Worm (Caenorhabditis elegans) whole organism, L4/young adult: ENCODE data around the gene clec-168.

Experiments used
- W03F9.2 ChIP-seq: fragments of 150-350 bp; optimal IDR thresholded peaks from 2 replicates; lab custom pipeline; 2014; ENCODE audit warnings: missing biosample characterization, missing genetic modification characterization
- dao-5 ChIP-seq: sonication (generic microtip); optimal IDR thresholded peaks from 2 replicates; lab custom pipeline; 2016; ENCODE audit warnings: missing genotype, missing genetic modification characterization, moderate library complexity, missing compliant biosample characterization
- him-1 ChIP-seq: sonication (generic microtip); optimal IDR thresholded peaks from 2 replicates; lab custom pipeline; 2016; ENCODE audit warnings: missing genotype, missing genetic modification reagents, missing genetic modification characterization, missing compliant biosample characterization

Gene clec-168

DNA sequence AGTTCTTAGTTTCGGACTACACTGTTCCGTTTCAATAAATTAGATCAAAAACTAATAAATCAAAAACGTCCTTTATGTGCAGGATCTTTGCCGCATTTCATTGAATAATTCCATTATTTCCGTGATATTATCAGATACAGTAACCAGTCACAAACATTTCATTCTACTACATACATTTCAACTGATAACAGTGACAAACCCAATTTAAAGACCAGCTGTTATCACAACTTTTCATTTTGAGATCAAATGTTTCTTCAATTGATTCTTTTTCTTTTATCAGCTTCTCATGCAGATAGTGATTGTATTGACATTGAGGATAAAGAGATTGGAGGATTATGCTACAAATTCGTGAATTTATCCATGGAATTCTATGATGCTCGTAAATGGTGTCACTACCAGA lies at the start of gene clec-168:
Gene clec-168, plus strand, starts transcription at position 247 of the 400 bp plus-strand sequence.
- TF ChIP-seq him-1 (no peak), dao-5 (tag; lab: Kevin White, UChicago) (no peak), W03F9.2 (no peak)

DNA sequence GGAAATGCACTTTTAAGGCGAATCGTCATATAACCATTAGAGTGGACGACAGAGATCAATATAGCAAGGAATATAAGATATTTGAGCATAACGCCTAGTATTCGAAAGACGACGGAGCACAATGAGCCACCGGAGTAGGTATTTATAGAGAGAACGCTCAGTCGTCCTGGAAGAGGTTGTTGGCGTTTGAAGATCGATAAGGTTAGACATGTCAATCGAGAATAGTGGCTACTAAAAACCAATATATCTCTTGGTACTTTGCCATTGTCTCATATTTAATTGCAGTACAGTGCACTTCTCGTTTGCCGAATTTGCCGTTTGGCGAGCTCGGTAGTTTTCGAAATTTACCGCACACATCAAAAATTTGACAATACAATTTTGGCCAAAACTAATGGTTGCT lies 48.8 kb upstream of the clec-168 start, which contains the start of gene dsl-1:
Gene dsl-1, minus strand, starts transcription at position 101 of the 400 bp plus-strand sequence.
- no peak for TF ChIP-seq dao-5 (tag; lab: Kevin White, UChicago)
- TF ChIP-seq W03F9.2 = no peak
- TF ChIP-seq him-1 = no peak

DNA sequence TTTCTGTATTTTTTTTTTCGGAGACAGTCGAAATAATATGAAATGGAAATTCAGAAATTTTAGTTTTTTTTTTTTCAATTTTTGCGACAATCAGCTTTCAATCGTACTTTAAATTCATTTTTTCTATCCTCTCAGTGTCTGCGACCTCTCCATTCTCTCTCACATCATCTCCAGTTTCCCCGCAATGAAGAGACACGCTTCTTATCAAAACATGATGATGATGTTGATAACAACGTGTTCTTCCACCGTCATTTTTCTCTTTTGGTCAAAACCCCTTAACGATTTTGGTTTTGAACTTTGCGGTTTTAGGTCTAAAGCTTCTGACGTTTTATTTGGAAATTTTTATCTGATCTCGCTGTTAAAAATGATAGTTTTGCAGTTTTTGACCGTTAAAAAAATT lies 47.4 kb upstream of the clec-168 start:
- TF ChIP-seq dao-5 (tag; lab: Kevin White, UChicago) (no peak), him-1 (no peak), W03F9.2 (no peak)

DNA sequence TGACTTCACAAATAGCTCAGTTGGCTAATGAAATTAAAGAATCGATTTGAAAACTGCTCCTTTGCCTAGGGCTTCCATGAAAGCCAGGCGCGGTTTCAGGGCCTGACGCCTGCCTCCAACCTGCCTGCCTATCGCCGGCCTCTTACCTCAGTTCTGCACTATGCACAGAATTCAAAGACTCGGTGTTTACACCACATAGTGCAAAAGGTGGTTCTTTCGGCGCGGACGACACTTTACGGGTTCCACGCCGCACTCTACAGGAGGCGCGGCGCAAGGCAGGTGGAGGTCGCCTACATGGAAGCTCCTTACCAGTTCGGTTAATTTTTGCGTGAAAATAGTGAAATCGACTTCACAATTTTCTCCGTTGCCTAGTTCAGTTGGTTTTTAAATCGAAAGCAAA lies 47.0 kb upstream of the clec-168 start:
- TF ChIP-seq dao-5 (tag; lab: Kevin White, UChicago) = no peak
- no peak for TF ChIP-seq him-1
- TF ChIP-seq W03F9.2 = no peak

DNA sequence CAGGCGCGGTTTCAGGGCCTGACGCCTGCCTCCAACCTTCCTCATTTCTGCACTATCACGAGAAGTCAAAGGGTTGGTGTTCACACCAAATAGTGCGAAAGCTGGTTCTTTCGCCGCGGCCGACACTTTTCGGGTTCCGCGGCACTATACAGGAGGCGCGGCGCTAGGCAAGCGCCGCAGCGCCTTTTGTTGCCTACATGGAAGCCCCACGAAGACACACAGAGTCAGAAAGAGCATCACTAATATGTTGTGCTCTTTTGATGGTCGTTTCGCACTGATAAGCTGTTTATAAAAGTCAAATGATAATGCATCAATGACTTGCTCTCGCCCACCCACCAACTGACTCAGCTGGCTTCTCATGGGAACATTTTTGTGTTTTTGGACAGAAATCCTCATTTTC lies 44.9 kb upstream of the clec-168 start:
- TF ChIP-seq W03F9.2 (no peak), dao-5 (tag; lab: Kevin White, UChicago) (no peak)

DNA sequence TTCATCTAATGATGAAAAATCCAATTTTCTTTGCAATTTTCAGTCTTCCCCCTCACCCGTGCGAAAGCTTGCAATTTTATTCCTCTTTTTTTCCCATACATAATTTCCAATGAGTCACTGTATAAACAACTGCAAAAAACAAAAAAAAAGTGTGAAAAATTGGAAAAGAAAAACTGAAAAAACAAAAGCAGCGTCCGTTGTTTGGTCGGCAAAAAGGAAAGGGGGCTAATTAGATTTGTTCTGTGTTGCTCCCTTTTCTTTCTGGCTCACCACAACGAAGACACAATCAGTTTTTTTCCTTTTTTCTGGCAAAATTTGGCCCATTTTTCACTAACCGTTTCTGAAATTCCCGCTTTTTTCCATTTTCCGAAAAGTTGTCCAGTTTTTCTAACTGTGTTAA lies 44.4 kb upstream of the clec-168 start:
- no peak for TF ChIP-seq dao-5 (tag; lab: Kevin White, UChicago)
- TF ChIP-seq W03F9.2 = no peak
- TF ChIP-seq him-1 = no peak

DNA sequence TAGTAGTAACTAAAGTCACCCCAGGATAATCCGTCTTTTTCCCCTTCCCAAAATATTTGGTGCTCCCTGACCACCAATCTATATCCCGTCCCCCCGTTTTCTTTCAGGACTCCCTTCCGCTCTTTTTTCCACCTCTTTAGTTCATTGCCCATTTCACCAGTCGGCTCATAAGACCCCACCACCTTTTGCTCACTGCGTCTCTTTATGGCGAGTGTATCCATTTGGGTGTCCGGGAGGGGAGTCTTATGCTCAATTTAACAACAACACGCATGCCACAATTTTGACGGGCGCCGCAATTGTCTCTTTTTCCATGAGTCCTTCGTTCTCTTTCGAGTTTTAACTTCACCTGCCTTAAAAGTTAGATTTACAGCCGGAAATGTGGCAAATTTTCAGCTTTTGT lies 43.6 kb upstream of the clec-168 start:
- no peak for TF ChIP-seq dao-5 (tag; lab: Kevin White, UChicago)
- no peak for TF ChIP-seq him-1
- TF ChIP-seq W03F9.2 = no peak

DNA sequence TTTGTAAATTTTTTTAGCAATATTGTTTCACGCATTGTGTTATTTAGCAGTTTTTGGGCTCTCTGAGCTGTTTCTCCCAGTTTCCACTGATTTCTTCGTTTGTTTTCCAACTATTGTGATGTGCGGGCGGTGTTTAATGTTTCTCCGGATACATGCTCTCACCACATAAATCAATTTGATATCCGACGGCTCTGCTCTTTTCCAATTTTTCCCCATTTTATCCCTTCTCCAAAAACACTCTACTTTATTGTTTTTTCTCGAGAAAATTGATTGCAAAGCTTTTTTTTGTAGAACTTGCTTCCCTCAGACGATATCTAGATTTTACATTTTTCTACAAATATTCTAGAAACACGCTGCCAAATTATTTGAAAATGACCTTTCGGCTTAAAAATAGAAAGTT lies 41.2 kb upstream of the clec-168 start:
- TF ChIP-seq dao-5 (tag; lab: Kevin White, UChicago) (no peak), him-1 (no peak), W03F9.2 (no peak)

DNA sequence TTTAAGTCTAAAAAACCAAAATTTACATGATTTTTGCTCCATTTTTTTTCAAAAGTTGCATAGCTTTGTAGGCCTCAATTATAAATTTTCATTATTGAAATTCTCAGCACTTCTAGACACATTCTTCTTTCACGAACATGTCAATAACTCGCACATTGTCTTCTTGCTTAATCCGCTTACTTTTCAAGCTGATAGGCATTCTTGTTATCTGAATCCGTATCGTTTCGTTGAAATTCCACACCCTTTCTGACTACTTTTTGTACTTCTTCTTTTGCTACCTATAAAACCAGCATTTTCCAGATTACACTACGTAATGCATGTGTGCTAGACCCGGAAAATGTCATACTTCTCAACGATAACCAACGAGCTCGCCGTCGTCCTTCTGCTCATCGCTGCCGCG lies 40.5 kb upstream of the clec-168 start, which contains the start of gene W09G12.9:
Gene W09G12.9, plus strand, starts transcription at position 301 of the 400 bp plus-strand sequence.
- TF ChIP-seq dao-5 (tag; lab: Kevin White, UChicago) = no peak
- no peak for TF ChIP-seq him-1
- TF ChIP-seq W03F9.2 = no peak

DNA sequence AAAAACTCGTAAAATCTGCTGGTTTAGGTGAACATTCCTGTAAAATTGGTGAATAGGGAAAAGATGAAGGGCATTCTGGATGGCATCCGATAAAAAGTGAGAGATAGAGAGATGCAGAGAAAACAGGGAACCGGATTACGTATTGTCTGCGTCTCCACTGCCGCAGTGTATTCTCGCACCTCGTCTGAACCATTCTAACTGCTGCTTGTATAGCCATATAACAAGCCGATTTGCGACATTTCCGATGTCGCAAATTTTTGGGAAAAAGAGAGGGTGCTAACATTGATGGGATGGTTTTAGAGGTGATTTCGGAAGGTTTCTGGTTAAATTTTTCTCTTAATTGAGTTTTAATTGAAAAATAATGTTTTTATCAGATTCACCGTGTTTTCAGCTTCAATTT lies 35.6 kb upstream of the clec-168 start, which contains the start of gene W09G12.10:
Gene W09G12.10, minus strand, starts transcription at position 121 of the 400 bp plus-strand sequence.
- TF ChIP-seq him-1 = no peak
- no peak for TF ChIP-seq dao-5 (tag; lab: Kevin White, UChicago)
- no peak for TF ChIP-seq W03F9.2

DNA sequence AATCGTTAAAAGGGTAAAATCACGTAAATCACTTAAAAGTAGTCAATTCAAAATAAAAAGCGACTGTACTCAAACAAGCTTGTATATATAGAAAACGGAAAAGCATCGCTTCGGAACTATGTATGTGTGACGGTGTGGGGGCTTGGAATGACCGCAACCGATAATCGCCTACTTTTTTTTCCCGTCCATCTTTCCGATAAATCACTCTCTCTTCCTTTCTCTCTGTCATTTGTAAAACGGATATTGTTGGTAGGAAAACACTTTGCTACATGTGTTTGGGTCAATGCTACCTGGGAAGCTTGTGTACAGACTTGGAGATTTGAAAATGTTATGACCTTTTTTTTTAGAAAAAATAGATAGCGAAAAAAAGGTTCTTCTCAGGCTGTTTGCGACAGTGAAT lies 32.0 kb upstream of the clec-168 start:
- TF ChIP-seq dao-5 (tag; lab: Kevin White, UChicago) (no peak), him-1 (no peak), W03F9.2 (no peak)

DNA sequence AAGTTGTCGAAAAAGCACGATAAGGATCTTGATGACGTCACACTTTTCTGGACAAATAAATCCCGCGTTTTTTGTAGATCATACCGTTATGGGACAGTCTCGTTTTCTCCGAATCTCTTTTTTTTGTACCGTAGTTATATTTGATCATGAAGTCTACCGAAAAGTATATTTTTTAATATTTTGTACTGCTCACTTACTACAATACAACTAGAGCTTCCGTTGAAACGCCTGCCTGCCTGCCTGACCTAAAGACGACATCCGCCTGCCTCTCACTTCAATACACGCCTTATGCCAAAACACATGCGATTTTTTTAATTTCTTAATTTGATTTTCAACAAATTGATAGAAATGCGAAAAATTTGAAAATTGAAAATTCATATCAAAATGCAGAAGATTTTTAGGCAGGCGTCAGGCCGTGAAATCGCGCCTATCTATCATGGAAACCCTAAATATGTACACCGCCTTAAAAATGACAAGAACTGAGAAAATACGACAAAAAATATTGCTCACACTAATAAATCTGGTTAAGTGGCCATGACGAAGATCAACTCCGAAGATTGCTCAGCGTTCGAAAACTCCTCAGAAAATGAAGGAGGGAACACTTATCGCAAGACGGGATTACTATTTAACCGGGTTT lies 31.1 kb upstream of the clec-168 start, which contains the start of gene W09G12.8:
Gene W09G12.8, plus strand, starts transcription at position 587 of the 637 bp plus-strand sequence.
- TF ChIP-seq him-1 (no peak), dao-5 (tag; lab: Kevin White, UChicago) (no peak), W03F9.2 (no peak)

DNA sequence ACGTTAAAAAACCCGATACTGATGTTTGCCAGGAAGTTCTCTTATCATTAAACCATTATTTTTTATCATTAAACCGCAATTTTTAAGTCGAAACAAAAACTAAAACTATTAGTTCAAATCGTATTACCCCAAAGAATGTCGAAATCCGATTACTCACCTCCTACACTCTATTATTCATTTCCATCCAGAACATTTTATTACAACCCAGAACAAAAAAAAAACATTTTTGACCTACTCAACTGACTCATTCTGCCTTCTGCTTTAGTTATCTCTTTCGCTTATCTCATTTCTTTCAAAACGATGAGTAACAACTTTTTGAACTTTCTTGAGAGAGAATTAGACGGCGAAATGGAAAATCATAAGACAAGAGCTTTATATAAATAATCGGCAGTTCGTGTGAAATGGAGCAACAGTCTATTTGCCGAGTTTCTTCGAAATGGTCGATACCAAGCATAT lies 28.1 kb upstream of the clec-168 start, which contains the start of gene W09G12.7:
Gene W09G12.7, plus strand, starts transcription at position 406 of the 456 bp plus-strand sequence.
- TF ChIP-seq W03F9.2 = no peak
- TF ChIP-seq him-1 = no peak
- TF ChIP-seq dao-5 (tag; lab: Kevin White, UChicago) = no peak

DNA sequence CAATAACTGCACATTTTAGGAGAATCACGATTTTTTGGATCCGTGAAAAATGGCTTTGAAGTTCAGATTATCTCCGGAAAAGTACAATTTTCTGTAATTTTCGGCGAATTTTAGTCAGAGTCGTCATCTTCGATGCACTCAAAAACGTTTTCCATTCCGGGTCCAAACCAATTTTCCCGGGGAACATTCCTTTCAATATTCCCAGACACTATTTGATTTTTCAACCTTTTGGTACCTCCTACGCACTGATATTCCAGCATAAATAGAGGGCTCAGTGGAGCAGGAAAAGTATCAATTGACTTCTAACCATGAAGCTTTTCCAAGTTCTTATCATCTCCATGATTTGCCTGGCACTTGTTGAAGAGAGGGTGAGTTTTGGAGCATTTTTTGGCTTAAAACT lies 25.2 kb upstream of the clec-168 start, which contains the start of gene W09G12.6:
Gene W09G12.6, plus strand, starts transcription at position 301 of the 400 bp plus-strand sequence.
- no peak for TF ChIP-seq him-1
- TF ChIP-seq W03F9.2 = no peak
- TF ChIP-seq dao-5 (tag; lab: Kevin White, UChicago) = no peak

DNA sequence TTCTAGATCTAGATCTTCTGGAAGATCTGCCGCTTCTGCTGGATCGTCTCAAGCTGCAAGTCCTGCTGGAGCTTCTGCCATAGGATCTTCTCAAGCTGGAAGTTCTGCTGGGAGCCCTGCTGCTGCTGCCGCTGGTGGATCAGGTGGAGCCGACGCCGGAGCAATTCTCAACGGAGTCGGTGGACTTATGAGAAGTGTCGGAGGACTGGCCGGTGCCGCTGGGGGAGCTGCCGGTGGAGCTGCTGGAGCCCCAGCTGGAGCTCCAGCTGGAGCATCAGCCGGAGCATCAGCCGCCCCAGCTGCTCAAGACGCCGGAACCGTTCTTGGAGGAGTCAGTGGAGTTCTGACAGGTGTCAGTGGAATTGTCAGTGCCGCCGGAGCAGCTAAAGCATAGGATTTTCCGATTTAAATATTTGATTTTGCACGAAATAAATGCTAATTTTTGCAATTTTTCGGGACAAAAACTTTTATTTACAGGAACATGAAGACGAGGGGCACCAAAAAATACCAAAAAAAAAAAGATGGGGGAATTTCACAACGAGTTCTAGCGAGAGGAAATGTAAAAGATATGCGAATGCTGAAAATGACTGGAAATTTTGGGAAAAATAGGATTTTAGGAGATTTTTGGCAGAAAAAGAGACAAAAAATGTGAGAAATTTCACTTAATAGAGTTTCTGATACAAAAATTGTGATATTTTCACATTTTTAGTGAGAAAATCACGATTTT lies 24.2 kb upstream of the clec-168 start:
- TF ChIP-seq dao-5 (tag; lab: Kevin White, UChicago) (no peak), him-1 (no peak), W03F9.2 (no peak)
